Fruit fly (Drosophila melanogaster) whole organism, embryonic: ENCODE data around the gene CG5104.
A peak's percentile ranks its signal among the peaks of the same experiment; 100 is the strongest.

ENCODE experiments used
- Atf3 ChIP-seq: fragments of 200-800 bp; sonication (Bioruptor generic); optimal IDR thresholded peaks from 3 replicates; lab custom pipeline; 2016; ENCODE audit warnings: missing biosample characterization, missing genetic modification characterization
- CG10321 ChIP-seq: fragments of 200-800 bp; sonication (Bioruptor generic); IDR thresholded peaks from 2 replicates; pipeline ENCODE4 v1.3.6; 2022; ENCODE audit warnings: missing biosample characterization, missing genetic modification characterization
- CG13424 ChIP-seq: fragments of 200-800 bp; sonication (Bioruptor generic); optimal IDR thresholded peaks from 2 replicates; lab custom pipeline; 2019; ENCODE audit warnings: missing biosample characterization, mild to moderate bottlenecking, missing genetic modification characterization, moderate library complexity
- CG14965 ChIP-seq: fragments of 200-800 bp; sonication (Bioruptor generic); optimal IDR thresholded peaks from 2 replicates; lab custom pipeline; 2016; ENCODE audit warnings: missing biosample characterization, missing genetic modification characterization, borderline replicate concordance
- CG1602 ChIP-seq: fragments of 200-800 bp; sonication (Bioruptor generic); optimal IDR thresholded peaks from 3 replicates; lab custom pipeline; 2016; ENCODE audit warnings: missing biosample characterization, missing genetic modification characterization
- CG4282 ChIP-seq: fragments of 200-800 bp; sonication (Bioruptor generic); optimal IDR thresholded peaks from 2 replicates; lab custom pipeline; 2016; ENCODE audit warnings: missing biosample characterization, missing genetic modification characterization
- CG5953 ChIP-seq: fragments of 200-800 bp; sonication (Bioruptor generic); IDR thresholded peaks from 2 replicates; pipeline ENCODE4 v1.3.6; 2022; ENCODE audit warnings: missing biosample characterization, missing genetic modification characterization
- CG6854 ChIP-seq: fragments of 200-800 bp; sonication (Bioruptor generic); optimal IDR thresholded peaks from 3 replicates; lab custom pipeline; 2017; ENCODE audit warnings: missing biosample characterization, mild to moderate bottlenecking, missing genetic modification characterization
- CG7271 ChIP-seq: fragments of 200-800 bp; sonication (Bioruptor generic); optimal IDR thresholded peaks from 2 replicates; lab custom pipeline; 2018; ENCODE audit warnings: missing biosample characterization, mild to moderate bottlenecking, missing genetic modification characterization, moderate library complexity
- CG7786 ChIP-seq: fragments of 200-800 bp; sonication (Bioruptor generic); optimal IDR thresholded peaks from 2 replicates; lab custom pipeline; 2016; ENCODE audit warnings: missing biosample characterization, missing genetic modification characterization
- CG7928 ChIP-seq: fragments of 200-800 bp; sonication (Bioruptor generic); optimal IDR thresholded peaks from 2 replicates; lab custom pipeline; 2017; ENCODE audit warnings: missing biosample characterization, mild to moderate bottlenecking, missing genetic modification characterization
- CG7987 ChIP-seq: fragments of 200-800 bp; sonication (Bioruptor generic); optimal IDR thresholded peaks from 2 replicates; lab custom pipeline; 2018; ENCODE audit warnings: missing biosample characterization, mild to moderate bottlenecking, missing genetic modification characterization, moderate library complexity
- CG8765 ChIP-seq: fragments of 200-800 bp; sonication (Bioruptor generic); IDR thresholded peaks from 2 replicates; pipeline ENCODE4 v1.3.6; 2022; ENCODE audit warnings: missing biosample characterization, missing genetic modification characterization
- CG9817 ChIP-seq: fragments of 200-800 bp; sonication (Bioruptor generic); optimal IDR thresholded peaks from 2 replicates; lab custom pipeline; 2018; ENCODE audit warnings: missing biosample characterization, mild to moderate bottlenecking, missing genetic modification characterization, moderate library complexity
- Hand ChIP-seq: fragments of 200-800 bp; sonication (Bioruptor generic); optimal IDR thresholded peaks from 2 replicates; lab custom pipeline; 2017; ENCODE audit warnings: mild to moderate bottlenecking, missing biosample characterization, missing genetic modification reagents, missing genetic modification characterization
- HmgZ ChIP-seq: fragments of 200-800 bp; sonication (Bioruptor generic); optimal IDR thresholded peaks from 2 replicates; lab custom pipeline; 2018; ENCODE audit warnings: missing biosample characterization, mild to moderate bottlenecking, missing genetic modification characterization
- Jarid2 ChIP-seq: fragments of 200-800 bp; sonication (Bioruptor generic); optimal IDR thresholded peaks from 3 replicates; lab custom pipeline; 2017; ENCODE audit warnings: mild to moderate bottlenecking, missing biosample characterization, missing genetic modification reagents, missing genetic modification characterization
- Lhr ChIP-seq: fragments of 200-800 bp; sonication (Bioruptor generic); optimal IDR thresholded peaks from 3 replicates; lab custom pipeline; 2017; ENCODE audit warnings: mild to moderate bottlenecking, missing biosample characterization, missing genetic modification reagents, missing genetic modification characterization
- MBD-R2 ChIP-seq: fragments of 200-800 bp; sonication (Bioruptor generic); IDR thresholded peaks from 2 replicates; pipeline ENCODE4 v1.3.6; 2022; ENCODE audit warnings: missing biosample characterization, missing genetic modification characterization
- MTF-1 ChIP-seq: fragments of 200-800 bp; sonication (Bioruptor generic); optimal IDR thresholded peaks from 2 replicates; lab custom pipeline; 2018; ENCODE audit warnings: missing biosample characterization, mild to moderate bottlenecking, missing genetic modification characterization, borderline replicate concordance
- Max ChIP-seq: fragments of 200-800 bp; sonication (Bioruptor generic); optimal IDR thresholded peaks from 2 replicates; lab custom pipeline; 2016; ENCODE audit warnings: missing biosample characterization, mild to moderate bottlenecking, missing genetic modification characterization
- Nf-YB ChIP-seq: fragments of 200-800 bp; sonication (Bioruptor generic); optimal IDR thresholded peaks from 3 replicates; lab custom pipeline; 2019; ENCODE audit warnings: missing biosample characterization, mild to moderate bottlenecking, missing genetic modification characterization, moderate library complexity
- PHDP ChIP-seq: fragments of 200-800 bp; sonication (Bioruptor generic); optimal IDR thresholded peaks from 3 replicates; lab custom pipeline; 2018; ENCODE audit warnings: missing biosample characterization, mild to moderate bottlenecking, missing genetic modification characterization, moderate library complexity
- Trl ChIP-seq, 3 experiments: fragments of >200 bp in 2 of 3; fragments of 200-800 bp in 1 of 3; sonication (Bioruptor generic) in 1 of 3; optimal IDR thresholded peaks; 2 replicates in 1 of 3; 3 replicates in 2 of 3; lab custom pipeline; 2016 to 2017; ENCODE audit warnings: missing biosample characterization in 1 of 3, missing genetic modification characterization in 1 of 3
- Xbp1 ChIP-seq: fragments of 200-800 bp; sonication (Bioruptor generic); optimal IDR thresholded peaks from 3 replicates; lab custom pipeline; 2016; ENCODE audit warnings: missing biosample characterization, mild to moderate bottlenecking, missing genetic modification characterization
- Xrp1 ChIP-seq: fragments of 200-800 bp; sonication (Bioruptor generic); IDR thresholded peaks from 2 replicates; pipeline ENCODE4 v1.3.6; 2022; ENCODE audit warnings: missing biosample characterization, missing genetic modification characterization
- cas ChIP-seq: fragments of 200-800 bp; sonication (Bioruptor generic); IDR thresholded peaks from 2 replicates; pipeline ENCODE4 v1.3.6; 2022; ENCODE audit warnings: missing biosample characterization, missing genetic modification characterization
- chm ChIP-seq: fragments of 200-800 bp; sonication (Bioruptor generic); IDR thresholded peaks from 2 replicates; pipeline ENCODE4 v1.3.6; 2022; ENCODE audit warnings: missing biosample characterization, missing genetic modification characterization
- crc ChIP-seq: fragments of 200-800 bp; sonication (Bioruptor generic); optimal IDR thresholded peaks from 2 replicates; lab custom pipeline; 2016; ENCODE audit warnings: missing biosample characterization, missing genetic modification characterization
- dimm ChIP-seq: fragments of 200-800 bp; sonication (Bioruptor generic); IDR thresholded peaks from 2 replicates; pipeline ENCODE4 v1.3.6; 2022; ENCODE audit warnings: missing biosample characterization, missing genetic modification characterization
- dysf ChIP-seq: fragments of 200-800 bp; sonication (Bioruptor generic); IDR thresholded peaks from 3 replicates; pipeline ENCODE4 v1.3.6; 2022; ENCODE audit warnings: missing biosample characterization, missing genetic modification characterization
- gcm ChIP-seq: fragments of 200-800 bp; sonication (Bioruptor generic); optimal IDR thresholded peaks from 2 replicates; lab custom pipeline; 2019; ENCODE audit warnings: missing biosample characterization, mild to moderate bottlenecking, missing genetic modification characterization, moderate library complexity
- gsb-n ChIP-seq: fragments of 200-800 bp; sonication (Bioruptor generic); optimal IDR thresholded peaks from 3 replicates; lab custom pipeline; 2018; ENCODE audit warnings: missing biosample characterization, mild to moderate bottlenecking, missing genetic modification characterization
- lmd ChIP-seq: fragments of 200-800 bp; sonication (Bioruptor generic); IDR thresholded peaks from 2 replicates; pipeline ENCODE4 v1.3.6; 2022; ENCODE audit warnings: missing biosample characterization, missing genetic modification characterization
- org-1 ChIP-seq: fragments of 200-800 bp; sonication (Bioruptor generic); optimal IDR thresholded peaks from 2 replicates; lab custom pipeline; 2017; ENCODE audit warnings: missing biosample characterization, missing genetic modification characterization
- phol ChIP-seq: fragments of 200-800 bp; sonication (Bioruptor generic); optimal IDR thresholded peaks from 3 replicates; lab custom pipeline; 2018; ENCODE audit warnings: missing biosample characterization, mild to moderate bottlenecking, missing genetic modification characterization, moderate library complexity
- pros ChIP-seq: fragments of 200-800 bp; sonication (Bioruptor generic); optimal IDR thresholded peaks from 3 replicates; lab custom pipeline; 2019; ENCODE audit warnings: missing biosample characterization, mild to moderate bottlenecking, missing genetic modification characterization, moderate library complexity
- psq ChIP-seq: fragments of 200-800 bp; sonication (Bioruptor generic); optimal IDR thresholded peaks from 2 replicates; lab custom pipeline; 2017; ENCODE audit warnings: missing biosample characterization, missing genetic modification characterization
- sd ChIP-seq: fragments of 200-800 bp; sonication (Bioruptor generic); optimal IDR thresholded peaks from 3 replicates; lab custom pipeline; 2018; ENCODE audit warnings: missing biosample characterization, mild to moderate bottlenecking, missing genetic modification characterization, moderate library complexity
- seq ChIP-seq: fragments of 200-800 bp; sonication (Bioruptor generic); IDR thresholded peaks from 2 replicates; pipeline ENCODE4 v1.3.6; 2022; ENCODE audit warnings: missing biosample characterization, missing genetic modification characterization
- sna ChIP-seq: fragments of 200-800 bp; sonication (Bioruptor generic); IDR thresholded peaks from 2 replicates; pipeline ENCODE4 v1.3.6; 2022; ENCODE audit warnings: missing biosample characterization, missing genetic modification characterization; ENCODE audit not compliant: partially characterized antibody
- stc ChIP-seq: fragments of 200-800 bp; sonication (Bioruptor generic); IDR thresholded peaks from 2 replicates; pipeline ENCODE4 v1.3.6; 2022; ENCODE audit warnings: missing biosample characterization, missing genetic modification characterization
- stwl ChIP-seq: fragments of 200-800 bp; sonication (Bioruptor generic); optimal IDR thresholded peaks from 3 replicates; lab custom pipeline; 2018; ENCODE audit warnings: missing biosample characterization, mild to moderate bottlenecking, missing genetic modification characterization, moderate library complexity
- tll ChIP-seq, 2 experiments: fragments of 200-800 bp in 1 of 2; fragments of >200 bp in 1 of 2; sonication (Bioruptor generic) in 1 of 2; optimal IDR thresholded peaks; 2 replicates each; lab custom pipeline; 2017 to 2019; ENCODE audit warnings: missing biosample characterization in 2 of 2, missing genetic modification characterization in 2 of 2, mild to moderate bottlenecking in 1 of 2, moderate library complexity in 1 of 2
- toy ChIP-seq: fragments of 200-800 bp; sonication (Bioruptor generic); IDR thresholded peaks from 2 replicates; pipeline ENCODE4 v1.3.6; 2022; ENCODE audit warnings: missing biosample characterization, missing genetic modification characterization
- trem ChIP-seq: fragments of 200-800 bp; optimal IDR thresholded peaks from 3 replicates; lab custom pipeline; 2019; ENCODE audit warnings: missing biosample characterization, mild to moderate bottlenecking, missing genetic modification characterization, moderate library complexity
- usp ChIP-seq: fragments of >200 bp; optimal IDR thresholded peaks from 2 replicates; lab custom pipeline; 2017; ENCODE audit warnings: missing biosample characterization, missing genetic modification characterization
- wor ChIP-seq: fragments of 200-800 bp; sonication (Bioruptor generic); IDR thresholded peaks from 2 replicates; pipeline ENCODE4 v1.3.6; 2022; ENCODE audit warnings: missing biosample characterization, missing genetic modification characterization

CG5104 gene

dm6 chr3L:20471499-20472313 is 49.1 kb upstream of the CG5104 start (continued):
- no peak for TF ChIP-seq Hand (GFP tag; lab: Kevin White, UChicago)
- TF ChIP-seq tll (GFP tag; optimal IDR thresholded peaks at IDR 0.05; lab: Kevin White, UChicago), result no peak
- TF ChIP-seq usp (GFP tag; lab: Kevin White, UChicago), result no peak
- peak; percentile 47; the same call in 1 of the 2 replicates for TF ChIP-seq CG5953 (GFP tag; lab: Robert Waterston, UW)
- no peak for TF ChIP-seq toy (GFP tag; lab: Robert Waterston, UW)
- TF ChIP-seq MBD-R2, result no peak
- peak; percentile 47 for TF ChIP-seq psq
- no peak for TF ChIP-seq dimm
- TF ChIP-seq crc (GFP tag; lab: Kevin White, UChicago), result peak; percentile 0
- TF ChIP-seq pros (GFP tag; lab: Kevin White, UChicago), result no peak
- no peak for TF ChIP-seq seq (GFP tag; lab: Robert Waterston, UW)
- peak; percentile 57 for TF ChIP-seq Xrp1
- no peak for TF ChIP-seq wor
- TF ChIP-seq sd (tag; lab: Kevin White, UChicago), result no peak
- peak; percentile 48 for TF ChIP-seq MTF-1 (GFP tag; lab: Kevin White, UChicago)
- TF ChIP-seq CG14965, result peak; percentile 29
- no peak for TF ChIP-seq CG7271 (tag; lab: Kevin White, UChicago)
- TF ChIP-seq CG1602 (GFP tag; lab: Kevin White, UChicago), result peak; percentile 45
- no peak for TF ChIP-seq gcm (GFP tag; lab: Kevin White, UChicago)
- 0 out of 2 replicates have a peak, but pooled peaks have one; percentile 14 for TF ChIP-seq CG10321
- peak; percentile 1 for TF ChIP-seq trem
- TF ChIP-seq stwl (tag; lab: Kevin White, UChicago), result no peak
- no peak for TF ChIP-seq Xbp1 (GFP tag; lab: Kevin White, UChicago)
- TF ChIP-seq CG7786 (GFP tag; lab: Kevin White, UChicago), result peak; percentile 32
- peak; percentile 43 for TF ChIP-seq Lhr
- no peak for TF ChIP-seq Atf3 (GFP tag; lab: Kevin White, UChicago)
- peak; percentile 31 for TF ChIP-seq phol (tag; lab: Kevin White, UChicago)
- TF ChIP-seq dysf (GFP tag; lab: Robert Waterston, UW), result no peak
- 0 out of 2 replicates have a peak, but pooled peaks have one; percentile 5 for TF ChIP-seq stc
- no peak for TF ChIP-seq cas (GFP tag; lab: Robert Waterston, UW)
- no peak for TF ChIP-seq lmd
- TF ChIP-seq gsb-n (tag; lab: Kevin White, UChicago), result peak; percentile 34
- peak; percentile 14 for TF ChIP-seq HmgZ
- TF ChIP-seq CG7987 (GFP tag; lab: Kevin White, UChicago), result peak; percentile 56
- TF ChIP-seq org-1 (GFP tag; lab: Kevin White, UChicago), result peak; percentile 76
- TF ChIP-seq PHDP (tag; lab: Kevin White, UChicago), result peak; percentile 42
- no peak for TF ChIP-seq CG4282 (GFP tag; lab: Kevin White, UChicago)
- no peak for TF ChIP-seq CG7928 (GFP tag; lab: Kevin White, UChicago)
- TF ChIP-seq Jarid2 (GFP tag; lab: Kevin White, UChicago), result no peak
- peak; percentile 6 for TF ChIP-seq Max (GFP tag; lab: Kevin White, UChicago)
- peak; percentile 55 for TF ChIP-seq CG6854
- no peak for TF ChIP-seq Trl (optimal IDR thresholded peaks at IDR 0.05; lab: Kevin White, UChicago)
- TF ChIP-seq Trl (GFP tag; optimal IDR thresholded peaks at IDR 0.05; lab: Kevin White, UChicago), result peak; percentile 83
- TF ChIP-seq Nf-YB (GFP tag; lab: Kevin White, UChicago), result peak; percentile 33
- no peak for TF ChIP-seq sna (GFP tag; lab: Robert Waterston, UW)
- TF ChIP-seq CG8765, result no peak
- TF ChIP-seq chm, result 0 out of 2 replicates have a peak, but pooled peaks have one; percentile 32
- peak; percentile 32 for TF ChIP-seq CG9817
- TF ChIP-seq CG13424 (tag; lab: Kevin White, UChicago), result peak; percentile 58
